Worm (Caenorhabditis elegans): ENCODE measurements around the gene K08D9.2.
A peak's percentile ranks its signal among the peaks of the same experiment; 100 is the strongest.

Gene K08D9.2

DNA sequence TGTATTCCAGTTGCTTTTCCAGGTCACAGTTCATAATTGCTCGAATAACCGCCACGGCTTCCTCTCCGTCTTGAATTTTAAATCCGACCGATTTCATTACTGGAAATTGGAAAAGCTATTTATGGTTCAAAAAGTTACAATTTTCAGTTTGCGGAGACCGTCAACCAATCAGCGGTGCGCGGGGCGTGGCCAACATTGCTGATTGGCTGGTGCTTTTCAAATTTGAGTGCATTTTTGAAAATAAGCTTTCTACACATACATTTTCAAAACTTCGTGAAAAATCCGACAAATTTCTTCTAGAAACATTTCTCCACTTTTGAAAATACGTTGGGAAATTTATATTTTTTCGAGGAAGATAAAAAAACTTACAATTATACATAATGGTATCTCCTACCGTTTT, 31.7 kb upstream of the K08D9.2 start:
- TF ChIP-seq nfya-1 (tag; optimal IDR thresholded peaks at IDR 0.05; ENCODE audit: insufficient read depth) (peak; percentile 91), ceh-82 (tag; optimal IDR thresholded peaks at IDR 0.05) (no peak)

DNA sequence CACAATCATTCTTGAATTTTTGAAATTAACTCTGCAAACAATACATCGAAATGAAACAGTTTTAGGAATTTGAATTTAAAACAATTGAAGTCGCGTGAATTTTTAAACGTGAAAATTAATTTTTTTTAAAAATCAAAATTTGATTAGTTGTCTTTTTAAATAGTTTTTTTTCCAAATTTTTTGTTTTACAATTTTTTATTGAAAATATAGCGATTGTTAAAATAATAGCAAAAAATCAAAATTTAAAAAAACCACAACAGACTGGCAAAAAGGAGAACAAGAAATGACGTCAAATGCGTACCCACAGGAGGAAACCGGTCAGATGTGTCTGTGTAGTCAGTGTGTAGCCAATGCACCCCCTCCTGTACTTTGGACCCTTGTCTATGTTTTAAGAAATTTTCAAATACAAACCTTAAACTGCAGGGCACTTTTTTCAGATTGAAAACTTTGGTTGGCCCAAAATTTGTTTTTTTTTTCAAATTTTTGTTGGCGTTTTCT, 30.6 kb upstream of the K08D9.2 start, which contains the start of the genes Y73C8B.1 and Y73C8B.5:
TSS of gene Y73C8B.1 (minus strand) at position 51 of the 498 bp plus-strand sequence.
TSS of gene Y73C8B.5 (plus strand) at position 437 of the 498 bp plus-strand sequence.
- TF ChIP-seq nhr-23 (tag; optimal IDR thresholded peaks at IDR 0.05) (peak; percentile 41), nhr-25 (tag; optimal IDR thresholded peaks at IDR 0.05) (peak; percentile 37), eor-1 (tag; optimal IDR thresholded peaks at IDR 0.05) (no peak), elt-2 (tag; optimal IDR thresholded peaks at IDR 0.05) (peak; percentile 28), nfya-1 (tag; optimal IDR thresholded peaks at IDR 0.05; ENCODE audit: insufficient read depth) (peak; percentile 22), aly-2 (tag; optimal IDR thresholded peaks at IDR 0.05) (no peak), pha-4 (tag; optimal IDR thresholded peaks at IDR 0.05) (no peak), nhr-11 (tag; optimal IDR thresholded peaks at IDR 0.05) (peak; percentile 85)

DNA sequence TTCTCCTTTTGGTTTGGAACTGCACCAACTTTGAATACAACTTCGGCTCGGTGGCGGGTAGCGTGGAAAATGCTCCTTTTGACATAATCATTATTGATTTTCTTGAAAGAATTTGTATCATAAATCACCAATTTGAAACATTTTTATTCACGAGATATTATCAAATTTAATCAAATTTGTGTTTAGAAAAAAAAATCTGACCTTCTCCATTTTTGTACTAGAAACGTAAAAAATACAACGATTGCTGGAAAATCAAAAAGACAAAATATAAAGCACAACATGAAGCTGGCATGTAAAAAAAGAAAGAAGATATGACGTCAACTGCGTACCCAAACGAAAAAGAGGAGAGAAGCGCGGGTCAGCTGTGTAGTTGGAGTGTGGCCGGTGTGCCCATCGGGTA, 27.1 kb upstream of the K08D9.2 start, which contains the start of gene K08D9.4:
TSS of gene K08D9.4 (minus strand) at position 101 of the 400 bp plus-strand sequence.
- no peak for TF ChIP-seq nhr-43 (tag; optimal IDR thresholded peaks at IDR 0.05; ENCODE audit: poor library complexity, severe bottlenecking)
- no peak for TF ChIP-seq nhr-23 (tag; optimal IDR thresholded peaks at IDR 0.05)
- TF ChIP-seq elt-2 (tag; optimal IDR thresholded peaks at IDR 0.05) = no peak
- no peak for TF ChIP-seq skn-1 (tag; optimal IDR thresholded peaks at IDR 0.05)
- no peak for TF ChIP-seq fkh-2 (tag; optimal IDR thresholded peaks at IDR 0.05)

DNA sequence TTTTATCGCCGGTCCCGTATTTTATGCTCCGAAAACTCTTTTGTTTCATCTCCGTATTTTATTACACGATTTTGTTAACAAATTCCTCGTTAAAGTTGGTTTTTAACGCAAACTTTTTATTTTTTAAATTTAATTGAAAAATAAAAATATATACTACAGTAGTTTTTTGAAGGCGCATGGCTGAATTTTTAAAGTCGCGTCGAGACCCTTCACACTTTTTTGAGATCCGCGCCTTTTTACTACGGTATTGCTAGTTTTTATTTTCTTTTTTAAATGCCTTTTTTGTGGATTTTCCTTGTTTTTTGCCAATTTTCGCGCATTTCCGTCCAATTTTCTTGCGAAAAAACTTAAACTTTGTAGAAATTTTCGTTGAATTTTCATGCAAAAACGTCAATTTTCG, 23.0 kb upstream of the K08D9.2 start:
- TF ChIP-seq aly-2 (tag; optimal IDR thresholded peaks at IDR 0.05) (no peak), nhr-237 (tag; optimal IDR thresholded peaks at IDR 0.05) (no peak), snpc-4 (tag; optimal IDR thresholded peaks at IDR 0.05) (no peak), nfya-1 (tag; optimal IDR thresholded peaks at IDR 0.05; ENCODE audit: insufficient read depth) (no peak), nhr-76 (tag; optimal IDR thresholded peaks at IDR 0.05) (no peak), nhr-77 (tag; optimal IDR thresholded peaks at IDR 0.05) (no peak), R02D3.7 (tag; optimal IDR thresholded peaks at IDR 0.05) (no peak), unc-39 (tag; optimal IDR thresholded peaks at IDR 0.05) (no peak), lin-39 (tag; optimal IDR thresholded peaks at IDR 0.05) (no peak), nhr-23 (tag; optimal IDR thresholded peaks at IDR 0.05) (no peak), elt-3 (tag; optimal IDR thresholded peaks at IDR 0.05) (no peak), eor-1 (tag; optimal IDR thresholded peaks at IDR 0.05) (no peak), elt-1 (tag; optimal IDR thresholded peaks at IDR 0.05) (no peak), tbx-2 (tag; optimal IDR thresholded peaks at IDR 0.05) (no peak), ceh-82 (tag; optimal IDR thresholded peaks at IDR 0.05) (no peak), unc-62 (GFP tag; optimal IDR thresholded peaks at IDR 0.05) (no peak), jun-1 (tag; optimal IDR thresholded peaks at IDR 0.05) (no peak)

DNA sequence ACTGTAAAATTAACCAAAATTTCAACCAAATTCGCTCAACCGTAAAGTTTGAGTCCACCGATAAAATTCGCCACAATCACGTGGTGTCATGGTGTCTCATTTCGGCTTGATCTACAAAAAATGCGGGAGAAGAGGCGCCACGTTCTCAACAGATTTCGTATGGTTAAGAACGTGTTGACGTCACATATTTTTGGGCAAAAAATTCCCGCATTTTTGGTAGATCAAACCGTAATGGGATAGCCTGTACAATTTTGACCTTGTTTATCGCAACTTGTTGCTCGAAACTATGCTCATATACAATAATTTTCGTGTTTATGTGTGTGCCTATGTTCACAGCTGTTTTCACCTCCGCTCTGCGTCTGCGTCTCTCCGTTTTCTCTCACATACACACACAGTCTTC, 18.5 kb upstream of the K08D9.2 start:
- TF ChIP-seq pqm-1 (tag; optimal IDR thresholded peaks at IDR 0.05) = no peak
- TF ChIP-seq lin-15B (tag; optimal IDR thresholded peaks at IDR 0.05) = no peak
- TF ChIP-seq tbx-2 (tag; optimal IDR thresholded peaks at IDR 0.05) = no peak
- TF ChIP-seq ceh-28 (tag; optimal IDR thresholded peaks at IDR 0.05) = no peak
- no peak for TF ChIP-seq elt-2 (tag; optimal IDR thresholded peaks at IDR 0.05)
- no peak for TF ChIP-seq unc-62 (GFP tag; optimal IDR thresholded peaks at IDR 0.05)
- no peak for TF ChIP-seq ceh-16 (tag; optimal IDR thresholded peaks at IDR 0.05)
- no peak for TF ChIP-seq sea-2 (GFP tag; optimal IDR thresholded peaks at IDR 0.05)
- no peak for TF ChIP-seq eor-1 (tag; optimal IDR thresholded peaks at IDR 0.05)
- TF ChIP-seq ceh-9 (tag; optimal IDR thresholded peaks at IDR 0.05) = no peak
- no peak for TF ChIP-seq lin-39 (tag; optimal IDR thresholded peaks at IDR 0.05)
- TF ChIP-seq mdl-1 (tag; optimal IDR thresholded peaks at IDR 0.05) = no peak
- TF ChIP-seq ceh-82 (tag; optimal IDR thresholded peaks at IDR 0.05) = no peak
- TF ChIP-seq elt-3 (tag; optimal IDR thresholded peaks at IDR 0.05) = no peak
- no peak for TF ChIP-seq mml-1 (tag; optimal IDR thresholded peaks at IDR 0.05)
- no peak for TF ChIP-seq nhr-43 (tag; optimal IDR thresholded peaks at IDR 0.05; ENCODE audit: poor library complexity, severe bottlenecking)
- no peak for TF ChIP-seq lsy-12 (tag; optimal IDR thresholded peaks at IDR 0.05)
